Worm (Caenorhabditis elegans) whole organism, L4/young adult: Measurements from ENCODE around the gene ostb-1.

Source experiments
- W03F9.2 ChIP-seq: fragments of 150-350 bp; optimal IDR thresholded peaks from 2 replicates; lab custom pipeline; 2014; ENCODE audit warnings: missing biosample characterization, missing genetic modification characterization
- dao-5 ChIP-seq: sonication (generic microtip); optimal IDR thresholded peaks from 2 replicates; lab custom pipeline; 2016; ENCODE audit warnings: missing genotype, missing genetic modification characterization, moderate library complexity, missing compliant biosample characterization
- him-1 ChIP-seq: sonication (generic microtip); optimal IDR thresholded peaks from 2 replicates; lab custom pipeline; 2016; ENCODE audit warnings: missing genotype, missing genetic modification reagents, missing genetic modification characterization, missing compliant biosample characterization

Gene ostb-1

DNA sequence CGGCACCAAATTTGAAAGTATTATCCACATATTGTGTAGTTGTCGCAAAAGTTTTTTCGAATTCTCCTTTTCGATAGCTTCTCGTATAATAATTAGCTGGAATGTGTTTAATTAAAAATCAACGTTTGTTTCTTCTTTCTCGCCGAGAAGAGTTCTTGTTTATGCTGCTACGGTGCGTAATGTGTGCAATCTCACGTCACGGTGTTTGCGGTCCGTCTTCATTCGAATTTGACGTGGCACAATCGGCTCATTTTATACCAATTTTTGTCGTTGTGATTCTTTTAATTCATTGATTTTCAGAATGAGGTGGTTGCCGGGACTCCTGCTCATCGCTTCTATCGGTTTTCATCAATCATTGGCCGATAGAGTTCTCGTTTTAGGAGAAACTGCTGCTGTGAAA lies at the start of gene ostb-1:
Gene ostb-1, plus strand, starts transcription at position 301 of the 400 bp plus-strand sequence.
- no peak for TF ChIP-seq W03F9.2 (tag; lab: Kevin White, UChicago)
- TF ChIP-seq dao-5, result no peak
- TF ChIP-seq him-1 (tag; lab: Kevin White, UChicago), result no peak

DNA sequence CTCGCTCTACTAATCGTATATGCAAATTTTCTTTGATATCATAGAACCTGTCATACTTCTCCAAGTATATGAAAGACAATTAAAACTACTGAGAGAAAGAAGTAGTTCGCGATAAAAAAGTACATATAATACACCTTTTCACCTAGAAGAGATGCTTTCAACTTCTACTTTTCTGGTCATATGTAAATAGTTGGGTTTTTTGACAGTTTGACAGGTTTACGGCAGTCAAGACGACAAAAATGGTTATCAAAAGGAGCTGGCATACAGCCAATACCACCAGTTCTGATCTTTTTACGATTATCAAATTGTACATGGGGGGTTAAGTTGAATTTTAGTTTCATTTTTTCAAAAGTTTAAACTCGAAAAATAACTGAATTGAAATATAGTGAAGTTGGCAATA lies 49.4 kb upstream of the ostb-1 start:
- no peak for TF ChIP-seq W03F9.2 (tag; lab: Kevin White, UChicago)
- no peak for TF ChIP-seq him-1 (tag; lab: Kevin White, UChicago)
- TF ChIP-seq dao-5, result no peak

- TF ChIP-seq W03F9.2 (tag; lab: Kevin White, UChicago) (no peak), dao-5 (no peak), him-1 (tag; lab: Kevin White, UChicago) (no peak)
Observed at ce11 chrII:7815406-7815805, 48.9 kb upstream of the ostb-1 start.

DNA sequence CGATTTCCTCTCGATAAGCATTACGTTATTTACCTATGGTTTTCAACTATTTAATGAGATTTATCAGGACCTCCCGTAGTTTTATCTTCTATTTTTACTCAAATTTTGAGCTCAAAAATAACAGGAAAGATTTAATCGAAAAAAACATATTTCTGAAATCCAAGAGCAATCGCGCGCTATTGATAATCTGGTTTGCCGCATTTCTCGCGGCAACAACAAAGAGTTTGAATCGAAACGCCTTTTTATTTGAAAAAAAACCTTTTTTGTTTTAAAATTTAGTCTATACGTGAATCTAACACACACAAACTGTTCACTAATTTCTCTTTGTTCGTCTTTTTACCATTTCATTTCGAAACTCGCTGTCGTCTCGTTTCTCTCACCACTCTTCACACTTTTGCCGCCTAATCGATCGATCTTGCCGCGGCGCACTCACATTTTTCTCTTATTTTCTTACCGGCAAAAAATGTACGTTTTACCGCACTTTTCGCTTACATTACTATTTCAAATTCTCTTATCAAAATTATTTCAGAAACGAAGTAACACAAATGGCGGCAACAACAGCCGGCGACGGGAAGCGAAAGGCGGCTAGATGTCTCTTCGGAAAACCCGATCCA lies 48.0 kb upstream of the ostb-1 start, which contains the start of gene cki-2:
Gene cki-2, plus strand, starts transcription at position 337 of the 614 bp plus-strand sequence.
- no peak for TF ChIP-seq him-1 (tag; lab: Kevin White, UChicago)
- TF ChIP-seq W03F9.2 (tag; lab: Kevin White, UChicago), result no peak
- no peak for TF ChIP-seq dao-5

DNA sequence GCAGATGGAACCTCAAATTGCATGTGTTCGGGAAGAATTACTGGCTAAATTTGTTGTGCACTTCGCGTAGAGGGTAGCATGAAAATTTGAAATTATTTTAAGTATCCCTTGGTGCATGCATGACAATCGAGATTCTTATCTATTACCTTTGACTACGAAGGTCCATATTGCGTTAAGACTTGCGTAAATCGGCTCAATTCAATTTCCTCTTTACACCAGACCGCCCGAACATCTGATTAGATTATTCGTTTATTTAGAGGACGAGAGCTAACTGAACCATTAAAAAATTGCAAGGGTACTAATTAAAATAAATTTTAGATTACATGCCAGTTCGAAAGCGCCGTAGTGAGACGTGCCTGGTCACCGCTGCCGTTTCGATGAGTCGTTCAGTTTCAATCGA lies 46.7 kb upstream of the ostb-1 start:
- TF ChIP-seq dao-5 (no peak), W03F9.2 (tag; lab: Kevin White, UChicago) (no peak), him-1 (tag; lab: Kevin White, UChicago) (no peak)

DNA sequence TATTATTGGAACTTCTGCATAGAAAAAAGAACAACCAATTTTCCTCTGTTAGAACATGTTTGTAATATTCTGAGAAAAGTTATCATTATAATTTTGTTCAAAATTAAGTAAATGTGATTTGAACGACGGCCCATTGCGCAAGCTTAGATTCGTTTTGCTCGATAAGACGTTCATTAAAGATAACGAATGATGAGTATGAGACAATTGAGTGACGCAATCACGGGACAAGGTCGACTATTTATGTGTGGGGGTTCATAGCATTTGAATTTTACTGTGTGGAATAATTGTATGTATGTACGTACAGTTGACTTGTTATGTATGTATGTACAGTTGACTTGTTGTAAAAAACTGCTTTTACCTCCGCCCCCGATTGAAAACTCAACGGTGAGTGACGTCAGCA lies 44.9 kb upstream of the ostb-1 start:
- no peak for TF ChIP-seq W03F9.2 (tag; lab: Kevin White, UChicago)
- no peak for TF ChIP-seq him-1 (tag; lab: Kevin White, UChicago)
- no peak for TF ChIP-seq dao-5

- no peak for TF ChIP-seq dao-5
- no peak for TF ChIP-seq him-1 (tag; lab: Kevin White, UChicago)
- no peak for TF ChIP-seq W03F9.2 (tag; lab: Kevin White, UChicago)
Observed at ce11 chrII:7822454-7822853, 41.9 kb upstream of the ostb-1 start, which contains the start of gene irld-47. Gene irld-47, minus strand, starts transcription at chrII:7822554.

DNA sequence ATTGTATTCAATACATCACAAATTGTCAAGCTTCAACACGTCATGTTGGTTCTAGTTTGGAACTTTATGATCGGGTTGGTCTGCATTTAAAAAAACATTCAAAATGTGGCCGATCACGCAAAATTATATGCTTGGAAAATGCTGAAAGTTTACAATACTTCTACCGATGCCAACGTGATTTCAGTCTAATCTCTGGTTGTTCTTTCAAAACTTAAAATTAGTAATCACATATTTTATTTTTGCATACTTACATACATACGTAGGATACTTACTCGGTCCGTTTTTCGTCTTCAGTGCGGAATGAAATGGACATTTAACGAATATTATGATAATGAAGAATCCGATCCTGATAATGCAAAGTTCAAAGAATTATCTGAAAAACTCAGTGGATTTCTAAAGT lies 39.2 kb upstream of the ostb-1 start, which contains the start of gene srw-62:
Gene srw-62, plus strand, starts transcription at position 301 of the 400 bp plus-strand sequence.
- TF ChIP-seq W03F9.2 (tag; lab: Kevin White, UChicago) (no peak), dao-5 (no peak), him-1 (tag; lab: Kevin White, UChicago) (no peak)

- TF ChIP-seq him-1 (tag; lab: Kevin White, UChicago), result no peak
- TF ChIP-seq W03F9.2 (tag; lab: Kevin White, UChicago), result no peak
- TF ChIP-seq dao-5, result no peak
Observed at ce11 chrII:7827883-7828282, 36.4 kb upstream of the ostb-1 start.

DNA sequence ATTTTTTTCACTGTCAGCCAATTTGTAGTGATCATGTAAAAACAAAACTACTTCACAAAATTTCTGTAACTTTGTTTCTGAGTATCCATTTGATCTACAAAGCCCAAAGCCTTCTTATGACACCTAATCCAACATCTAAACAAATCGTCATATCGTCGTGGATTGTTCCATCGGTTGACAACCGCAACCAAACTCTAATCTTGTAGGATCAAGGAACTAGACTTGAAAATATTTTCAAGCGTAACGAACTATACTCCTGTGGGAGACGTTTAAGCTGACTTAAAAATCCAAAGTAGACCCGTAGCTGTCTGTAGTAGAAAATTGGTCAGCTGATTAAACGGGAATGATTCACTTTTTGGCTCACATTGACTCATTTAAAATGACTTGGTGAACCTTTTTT lies 34.7 kb upstream of the ostb-1 start:
- no peak for TF ChIP-seq him-1 (tag; lab: Kevin White, UChicago)
- no peak for TF ChIP-seq dao-5
- no peak for TF ChIP-seq W03F9.2 (tag; lab: Kevin White, UChicago)

DNA sequence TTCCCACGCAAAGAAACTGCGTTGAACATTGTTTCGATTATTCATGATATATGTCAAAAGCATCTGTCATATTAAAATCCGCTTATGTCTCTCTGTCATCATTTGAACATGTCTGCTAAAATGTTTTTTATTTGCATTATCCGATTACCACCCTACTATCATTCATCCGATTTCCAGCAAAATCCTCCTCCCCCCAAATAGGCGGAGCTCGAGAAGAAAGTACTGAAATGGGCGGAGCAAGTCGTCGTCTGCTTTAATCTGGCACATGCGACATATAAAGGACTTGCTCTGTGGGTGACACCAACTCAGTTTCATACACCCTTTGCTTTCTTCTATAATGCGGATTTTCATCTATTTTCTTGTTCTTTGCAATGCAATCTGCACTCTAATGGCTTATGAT lies 32.3 kb upstream of the ostb-1 start, which contains the start of gene T09A5.14:
Gene T09A5.14, plus strand, starts transcription at position 301 of the 400 bp plus-strand sequence.
- TF ChIP-seq him-1 (tag; lab: Kevin White, UChicago), result no peak
- TF ChIP-seq W03F9.2 (tag; lab: Kevin White, UChicago), result no peak
- no peak for TF ChIP-seq dao-5

DNA sequence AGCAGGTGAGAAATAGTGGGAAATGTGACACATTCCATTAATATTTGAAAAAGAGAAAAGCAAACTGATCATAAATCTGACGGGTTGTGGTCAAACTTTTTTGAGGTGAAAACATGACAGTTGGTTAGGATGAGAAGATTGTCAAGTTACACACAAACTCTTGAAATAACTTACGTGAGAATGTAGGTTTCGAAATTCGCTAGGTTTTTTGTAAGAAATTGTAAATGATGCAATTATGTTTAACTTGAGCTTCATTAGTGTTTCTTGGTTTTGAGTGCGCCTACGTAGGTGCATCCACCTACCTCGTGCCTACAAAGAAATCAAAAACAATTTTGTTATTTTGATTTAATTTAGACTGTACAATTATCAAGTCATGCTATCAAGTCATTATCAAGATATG lies 29.0 kb upstream of the ostb-1 start, which contains the start of gene cex-2:
Gene cex-2, minus strand, starts transcription at position 101 of the 400 bp plus-strand sequence.
- TF ChIP-seq him-1 (tag; lab: Kevin White, UChicago), result no peak
- no peak for TF ChIP-seq dao-5
- TF ChIP-seq W03F9.2 (tag; lab: Kevin White, UChicago), result no peak

DNA sequence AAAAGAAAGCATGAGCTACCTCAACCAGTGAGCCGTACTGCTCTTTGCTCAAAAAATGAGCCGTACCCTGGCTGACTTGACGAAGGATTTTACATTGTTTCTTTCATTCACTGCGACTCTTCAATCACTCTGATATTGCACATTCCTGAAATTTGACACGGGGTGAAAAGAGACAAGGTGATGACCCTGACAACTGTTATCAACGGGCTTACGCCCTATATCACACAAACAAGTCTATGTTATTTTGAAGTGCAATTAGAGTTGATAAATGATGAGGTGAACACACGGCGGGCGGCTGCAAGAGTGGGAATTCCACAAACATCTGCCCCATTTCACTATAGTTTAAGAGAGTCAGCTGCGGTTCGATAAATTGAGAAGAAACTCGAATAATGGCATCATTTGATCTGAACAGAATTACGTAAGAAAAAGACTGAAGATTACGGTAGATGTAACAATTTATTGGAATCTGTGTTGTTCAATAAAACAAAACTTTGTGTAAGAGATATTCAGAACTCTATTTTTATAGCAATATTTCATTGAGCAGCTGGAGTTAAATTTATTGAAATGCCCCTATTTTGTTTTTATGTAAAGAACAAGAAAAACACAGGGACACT lies 27.6 kb upstream of the ostb-1 start:
- TF ChIP-seq him-1 (tag; lab: Kevin White, UChicago), result no peak
- TF ChIP-seq dao-5, result no peak

DNA sequence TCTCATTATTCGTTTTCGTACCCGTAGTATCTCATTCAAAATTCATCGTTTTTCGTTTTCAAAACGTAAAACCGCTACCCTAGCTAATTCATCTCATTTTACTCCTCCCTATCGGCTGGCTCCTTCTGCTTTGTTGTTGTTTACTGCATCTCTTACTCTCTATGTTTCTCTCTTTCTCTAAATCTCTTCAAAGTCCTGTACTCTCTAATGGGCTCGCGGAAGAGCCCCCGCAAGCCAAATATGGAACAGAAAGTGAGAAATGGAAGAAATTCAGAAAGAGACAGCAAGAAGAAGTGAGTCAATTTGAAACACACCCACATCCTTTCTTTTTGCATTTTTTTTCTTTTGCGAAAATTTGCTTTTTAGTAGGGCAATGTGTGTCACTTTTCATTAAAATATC lies 25.6 kb upstream of the ostb-1 start:
- no peak for TF ChIP-seq W03F9.2 (tag; lab: Kevin White, UChicago)
- TF ChIP-seq dao-5, result no peak
- no peak for TF ChIP-seq him-1 (tag; lab: Kevin White, UChicago)
